Fruit fly (Drosophila melanogaster) whole organism, wandering third instar larva: ENCODE results near the gene kraken.

Experiments
- Abd-B ChIP-seq: fragments of >200 bp; optimal IDR thresholded peaks from 2 replicates; lab custom pipeline; 2017; ENCODE audit warnings: missing biosample characterization, missing genetic modification characterization
- CG9705 ChIP-seq: fragments of 200-800 bp; sonication (Bioruptor generic); optimal IDR thresholded peaks from 2 replicates; lab custom pipeline; 2018; ENCODE audit warnings: missing biosample characterization, mild to moderate bottlenecking, missing genetic modification characterization
- CrebA ChIP-seq: fragments of 200-800 bp; sonication (Bioruptor generic); optimal IDR thresholded peaks from 2 replicates; lab custom pipeline; 2016; ENCODE audit warnings: missing biosample characterization, mild to moderate bottlenecking, missing genetic modification characterization, borderline replicate concordance
- Dfd ChIP-seq: fragments of >200 bp; optimal IDR thresholded peaks from 2 replicates; lab custom pipeline; 2017; ENCODE audit warnings: missing biosample characterization, missing genetic modification characterization
- HLH106 ChIP-seq: fragments of 200-800 bp; optimal IDR thresholded peaks from 3 replicates; lab custom pipeline; 2019; ENCODE audit warnings: missing biosample characterization, mild to moderate bottlenecking, missing genetic modification characterization, moderate library complexity
- Hnf4 ChIP-seq: fragments of 200-800 bp; sonication (Bioruptor generic); optimal IDR thresholded peaks from 2 replicates; lab custom pipeline; 2016; ENCODE audit warnings: missing biosample characterization, mild to moderate bottlenecking, missing genetic modification characterization
- Mio ChIP-seq: sonication (Bioruptor generic); optimal IDR thresholded peaks from 2 replicates; lab custom pipeline; 2016; ENCODE audit warnings: missing biosample characterization, missing genetic modification characterization
- Myc ChIP-seq: fragments of >200 bp; optimal IDR thresholded peaks from 2 replicates; lab custom pipeline; 2017
- OdsH ChIP-seq: fragments of 200-800 bp; sonication (Bioruptor generic); optimal IDR thresholded peaks from 2 replicates; lab custom pipeline; 2016; ENCODE audit warnings: missing biosample characterization, mild to moderate bottlenecking, missing genetic modification characterization
- Rel ChIP-seq, 2 experiments: fragments of 200-800 bp; sonication (Bioruptor generic) in 1 of 2; optimal IDR thresholded peaks; 2 replicates in 1 of 2; 3 replicates in 1 of 2; lab custom pipeline; 2016 to 2019; ENCODE audit warnings: mild to moderate bottlenecking in 2 of 2, missing biosample characterization in 2 of 2, missing genetic modification characterization in 2 of 2, moderate library complexity in 1 of 2
- Sp1 ChIP-seq: fragments of 200-800 bp; sonication (Bioruptor generic); optimal IDR thresholded peaks from 3 replicates; lab custom pipeline; 2019; ENCODE audit warnings: missing biosample characterization, mild to moderate bottlenecking, missing genetic modification characterization, moderate library complexity
- Vsx2 ChIP-seq: fragments of 200-300, 225-300 bp; sonication (Bioruptor generic); optimal IDR thresholded peaks from 2 replicates; lab custom pipeline; 2018; ENCODE audit warnings: missing biosample characterization, missing genetic modification characterization; ENCODE audit not compliant: partially characterized antibody
- br ChIP-seq: fragments of 200-800 bp; sonication (Bioruptor generic); optimal IDR thresholded peaks from 2 replicates; lab custom pipeline; 2016; ENCODE audit warnings: missing biosample characterization, missing genetic modification characterization
- dl ChIP-seq, 2 experiments: fragments of 175-275, 200-275 bp in 1 of 2; fragments of 200-275 bp in 1 of 2; sonication (Bioruptor generic); optimal IDR thresholded peaks; lab custom pipeline; 2018; ENCODE audit warnings: mild to moderate bottlenecking in 2 of 2, missing biosample characterization in 2 of 2, missing genetic modification characterization in 2 of 2, moderate library complexity in 2 of 2; ENCODE audit not compliant: partially characterized antibody in 2 of 2, insufficient read depth in 1 of 2
- dsf ChIP-seq: sonication (Bioruptor generic); optimal IDR thresholded peaks from 2 replicates; lab custom pipeline; 2016; ENCODE audit warnings: missing biosample characterization, missing genetic modification characterization, borderline replicate concordance
- foxo ChIP-seq, 2 experiments: fragments of 200-800 bp; sonication (Bioruptor generic); optimal IDR thresholded peaks; 2 replicates in 1 of 2; 3 replicates in 1 of 2; lab custom pipeline; 2016 to 2017; ENCODE audit warnings: missing biosample characterization in 2 of 2, missing genetic modification characterization in 2 of 2
- fru ChIP-seq: fragments of 200-800 bp; sonication (Bioruptor generic); optimal IDR thresholded peaks from 3 replicates; lab custom pipeline; 2016; ENCODE audit warnings: missing biosample characterization, mild to moderate bottlenecking, missing genetic modification characterization
- h ChIP-seq: fragments of 200-800 bp; sonication (Bioruptor generic); optimal IDR thresholded peaks from 3 replicates; lab custom pipeline; 2016; ENCODE audit warnings: missing biosample characterization, mild to moderate bottlenecking, missing genetic modification characterization
- jim ChIP-seq: fragments of 175-275, 200-325 bp; sonication (Bioruptor generic); optimal IDR thresholded peaks from 2 replicates; lab custom pipeline; 2016; ENCODE audit warnings: missing biosample characterization, mild to moderate bottlenecking, missing genetic modification characterization
- lola ChIP-seq: fragments of >200 bp; optimal IDR thresholded peaks from 2 replicates; lab custom pipeline; 2017; ENCODE audit warnings: missing biosample characterization, missing genetic modification characterization
- pan ChIP-seq: fragments of >200 bp; optimal IDR thresholded peaks from 2 replicates; lab custom pipeline; 2017
- psq ChIP-seq: fragments of 200-800 bp; sonication (Bioruptor generic); optimal IDR thresholded peaks from 3 replicates; lab custom pipeline; 2017; ENCODE audit warnings: missing biosample characterization, mild to moderate bottlenecking, missing genetic modification characterization, moderate library complexity
- rgr ChIP-seq: fragments of 200-800 bp; sonication (Bioruptor generic); optimal IDR thresholded peaks from 3 replicates; lab custom pipeline; 2016; ENCODE audit warnings: missing biosample characterization, mild to moderate bottlenecking, missing genetic modification characterization
- sage ChIP-seq: fragments of 200-800 bp; sonication (Bioruptor generic); optimal IDR thresholded peaks from 2 replicates; lab custom pipeline; 2016; ENCODE audit warnings: missing biosample characterization, mild to moderate bottlenecking, missing genetic modification characterization
- sv ChIP-seq: fragments of 200-800 bp; sonication (Bioruptor generic); optimal IDR thresholded peaks from 3 replicates; lab custom pipeline; 2016; ENCODE audit warnings: missing biosample characterization, missing genetic modification characterization
- tai ChIP-seq: sonication (Bioruptor generic); optimal IDR thresholded peaks from 2 replicates; lab custom pipeline; 2016; ENCODE audit warnings: missing biosample characterization, missing genetic modification characterization
- woc ChIP-seq: sonication (Bioruptor generic); optimal IDR thresholded peaks from 2 replicates; lab custom pipeline; 2016; ENCODE audit warnings: missing biosample characterization, mild to moderate bottlenecking, missing genetic modification characterization

The kraken gene

dm6 chr2L:886743-887142, 34.2 kb downstream of the kraken start:
- TF ChIP-seq Vsx2 (GFP tag; lab: Kevin White, UChicago) (no peak), foxo (GFP tag; optimal IDR thresholded peaks at IDR 0.05; lab: Kevin White, UChicago) (no peak), rgr (GFP tag; lab: Kevin White, UChicago) (no peak), Myc (lab: Kevin White, UChicago) (no peak), CG9705 (GFP tag; lab: Kevin White, UChicago) (no peak), OdsH (no peak), Hnf4 (GFP tag; lab: Kevin White, UChicago) (no peak), Dfd (GFP tag; lab: Kevin White, UChicago) (no peak), pan (no peak), CrebA (GFP tag; lab: Kevin White, UChicago) (no peak)

dm6 chr2L:887788-888187, 35.2 kb downstream of the kraken start:
- TF ChIP-seq sage (GFP tag; lab: Kevin White, UChicago) (no peak), HLH106 (tag; lab: Kevin White, UChicago) (no peak), Sp1 (GFP tag; lab: Kevin White, UChicago) (no peak), fru (GFP tag; lab: Kevin White, UChicago) (no peak), CrebA (GFP tag; lab: Kevin White, UChicago) (no peak), OdsH (no peak)
- TF ChIP-seq, all 38 proteins: peak for 0

- TF ChIP-seq lola (GFP tag; lab: Kevin White, UChicago) (no peak), psq (no peak), sage (GFP tag; lab: Kevin White, UChicago) (no peak)
These were observed 37.2 kb downstream of the kraken start for dm6 chr2L:889799-890198.

- TF ChIP-seq Mio (no peak), HLH106 (tag; lab: Kevin White, UChicago) (peak; percentile 2), Myc (lab: Kevin White, UChicago) (no peak), fru (GFP tag; lab: Kevin White, UChicago) (peak; percentile 2), OdsH (no peak), foxo (GFP tag; optimal IDR thresholded peaks at IDR 0.05; lab: Kevin White, UChicago) (peak in 1 of 2 experiments; percentile 11)
These were observed 39.9 kb downstream of the kraken start for dm6 chr2L:892461-892860.

- TF ChIP-seq Abd-B (no peak), lola (GFP tag; lab: Kevin White, UChicago) (no peak), rgr (GFP tag; lab: Kevin White, UChicago) (no peak), jim (GFP tag; lab: Kevin White, UChicago) (no peak), Sp1 (GFP tag; lab: Kevin White, UChicago) (no peak), br (no peak), psq (no peak), dsf (GFP tag; lab: Kevin White, UChicago) (no peak), tai (GFP tag; lab: Kevin White, UChicago) (no peak)
These were observed 40.6 kb downstream of the kraken start for dm6 chr2L:893171-893570.

dm6 chr2L:895448-895847, 42.9 kb downstream of the kraken start:
- TF ChIP-seq fru (GFP tag; lab: Kevin White, UChicago) (peak; percentile 18), Sp1 (GFP tag; lab: Kevin White, UChicago) (no peak), br (peak; percentile 25)

dm6 chr2L:897124-897523, 44.6 kb downstream of the kraken start:
- TF ChIP-seq Dfd (GFP tag; lab: Kevin White, UChicago) (no peak), Hnf4 (GFP tag; lab: Kevin White, UChicago) (no peak), HLH106 (tag; lab: Kevin White, UChicago) (no peak), CG9705 (GFP tag; lab: Kevin White, UChicago) (no peak), Rel (GFP tag; optimal IDR thresholded peaks at IDR 0.05; lab: Kevin White, UChicago) (no peak), Rel (tag; optimal IDR thresholded peaks at IDR 0.05; lab: Kevin White, UChicago) (no peak), dl (GFP tag; optimal IDR thresholded peaks at IDR 0.05; lab: Kevin White, UChicago; ENCODE audit: insufficient read depth in 1 of 2, partially characterized antibody in 2 of 2) (no peak), jim (GFP tag; lab: Kevin White, UChicago) (no peak), lola (GFP tag; lab: Kevin White, UChicago) (no peak), br (no peak), sv (no peak), woc (GFP tag; lab: Kevin White, UChicago) (no peak), h (GFP tag; lab: Kevin White, UChicago) (no peak), Vsx2 (GFP tag; lab: Kevin White, UChicago) (no peak), fru (GFP tag; lab: Kevin White, UChicago) (no peak), sage (GFP tag; lab: Kevin White, UChicago) (no peak)
